Worm (Caenorhabditis elegans): ENCODE measurements around the gene F16G10.6.

DNA sequence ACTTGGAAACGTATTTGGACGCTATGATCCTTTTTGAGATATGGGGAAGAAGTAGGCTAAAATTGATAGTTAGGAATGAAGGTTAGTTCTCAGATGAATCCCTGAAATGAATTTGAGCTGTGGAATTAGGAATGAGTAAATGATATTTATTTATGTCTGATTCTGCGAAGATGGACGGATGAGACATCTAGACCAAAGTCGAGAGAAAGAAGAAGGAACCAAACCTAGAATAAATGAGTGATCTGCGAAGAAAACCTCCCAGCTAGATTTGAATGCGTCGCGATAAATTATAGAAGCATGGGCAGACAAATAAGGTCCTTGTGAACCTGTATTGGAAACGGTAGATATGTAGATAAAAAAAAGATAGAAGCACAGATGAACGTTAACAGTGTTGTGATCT, 17.7 kb downstream of the F16G10.6 start, which contains the start of gene F43C11.16:
- no peak for TF ChIP-seq scrt-1 (GFP tag; IDR thresholded peaks at IDR 0.05)
- TF ChIP-seq ama-1 (optimal IDR thresholded peaks at IDR 0.05) = no peak
- no peak for TF ChIP-seq hmg-4 (GFP tag; optimal IDR thresholded peaks at IDR 0.05)

Measured in whole organism, early embryonic.